Worm (Caenorhabditis elegans): Measurements from ENCODE around the gene tmem-17.

tmem-17 gene

ce11 chrIII:7069981-7070380 lies at the start of gene tmem-17:
Gene tmem-17 (plus strand): TSS chrIII:7070281.
- TF ChIP-seq nhr-11 (tag; optimal IDR thresholded peaks at IDR 0.05) (no peak), hmg-11 (tag; optimal IDR thresholded peaks at IDR 0.05) (no peak), jun-1 (tag; optimal IDR thresholded peaks at IDR 0.05) (no peak), ztf-4 (tag; optimal IDR thresholded peaks at IDR 0.05) (no peak), nhr-237 (tag; optimal IDR thresholded peaks at IDR 0.05) (no peak), skn-1 (tag; optimal IDR thresholded peaks at IDR 0.05) (no peak), lin-39 (tag; optimal IDR thresholded peaks at IDR 0.05) (no peak), egl-27 (tag; optimal IDR thresholded peaks at IDR 0.05) (no peak), nfya-1 (tag; optimal IDR thresholded peaks at IDR 0.05; ENCODE audit: insufficient read depth) (no peak), ceh-28 (tag; optimal IDR thresholded peaks at IDR 0.05) (no peak), ZK546.5 (tag; optimal IDR thresholded peaks at IDR 0.05) (no peak), elt-3 (tag; optimal IDR thresholded peaks at IDR 0.05) (no peak), elt-2 (tag; optimal IDR thresholded peaks at IDR 0.05) (no peak), fkh-2 (tag; optimal IDR thresholded peaks at IDR 0.05) (no peak)

ce11 chrIII:7020500-7020899 lies 49.6 kb upstream of the tmem-17 start, which contains the start of gene col-8:
Gene col-8 (minus strand): TSS chrIII:7020600.
- no peak for TF ChIP-seq nhr-237 (tag; optimal IDR thresholded peaks at IDR 0.05)
- TF ChIP-seq nhr-23 (tag; optimal IDR thresholded peaks at IDR 0.05): no peak
- TF ChIP-seq unc-62 (GFP tag; optimal IDR thresholded peaks at IDR 0.05): no peak
- no peak for TF ChIP-seq nfya-1 (tag; optimal IDR thresholded peaks at IDR 0.05; ENCODE audit: insufficient read depth)
- TF ChIP-seq ztf-11 (tag; optimal IDR thresholded peaks at IDR 0.05): no peak
- no peak for TF ChIP-seq nhr-25 (tag; optimal IDR thresholded peaks at IDR 0.05)
- no peak for TF ChIP-seq pqm-1 (tag; optimal IDR thresholded peaks at IDR 0.05)
- no peak for TF ChIP-seq nhr-28 (tag; optimal IDR thresholded peaks at IDR 0.05)
- TF ChIP-seq fkh-2 (tag; optimal IDR thresholded peaks at IDR 0.05): no peak
- TF ChIP-seq daf-12 (tag; optimal IDR thresholded peaks at IDR 0.05): no peak
- TF ChIP-seq lin-39 (tag; optimal IDR thresholded peaks at IDR 0.05): no peak
- no peak for TF ChIP-seq fos-1 (tag; optimal IDR thresholded peaks at IDR 0.05)
- no peak for TF ChIP-seq ceh-16 (tag; optimal IDR thresholded peaks at IDR 0.05)
- no peak for TF ChIP-seq nhr-77 (tag; optimal IDR thresholded peaks at IDR 0.05)
- TF ChIP-seq nhr-12 (tag; optimal IDR thresholded peaks at IDR 0.05): no peak
- TF ChIP-seq R02D3.7 (tag; optimal IDR thresholded peaks at IDR 0.05): no peak
- TF ChIP-seq tbx-2 (tag; optimal IDR thresholded peaks at IDR 0.05): no peak
- TF ChIP-seq unc-39 (tag; optimal IDR thresholded peaks at IDR 0.05): no peak
- TF ChIP-seq elt-3 (tag; optimal IDR thresholded peaks at IDR 0.05): no peak

ce11 chrIII:7021156-7021637 lies 48.9 kb upstream of the tmem-17 start, which contains the start of gene rfl-1:
Gene rfl-1 (plus strand): TSS chrIII:7021206.
- TF ChIP-seq egl-5 (tag; optimal IDR thresholded peaks at IDR 0.05): peak; percentile 66
- no peak for TF ChIP-seq ceh-16 (tag; optimal IDR thresholded peaks at IDR 0.05)
- TF ChIP-seq lin-15B (tag; optimal IDR thresholded peaks at IDR 0.05): peak; percentile 80
- TF ChIP-seq R02D3.7 (tag; optimal IDR thresholded peaks at IDR 0.05): peak; percentile 94
- no peak for TF ChIP-seq ceh-9 (tag; optimal IDR thresholded peaks at IDR 0.05)
- peak; percentile 12 for TF ChIP-seq elt-2 (tag; optimal IDR thresholded peaks at IDR 0.05)
- TF ChIP-seq pha-4 (tag; optimal IDR thresholded peaks at IDR 0.05): peak; percentile 78
- peak; percentile 68 for TF ChIP-seq nfya-1 (tag; optimal IDR thresholded peaks at IDR 0.05; ENCODE audit: insufficient read depth)
- TF ChIP-seq nhr-25 (tag; optimal IDR thresholded peaks at IDR 0.05): peak; percentile 23
- TF ChIP-seq lin-39 (tag; optimal IDR thresholded peaks at IDR 0.05): peak; percentile 81
- peak; percentile 28 for TF ChIP-seq hmg-11 (tag; optimal IDR thresholded peaks at IDR 0.05)
- TF ChIP-seq skn-1 (tag; optimal IDR thresholded peaks at IDR 0.05): peak; percentile 70
- TF ChIP-seq pqm-1 (tag; optimal IDR thresholded peaks at IDR 0.05): peak; percentile 32
- no peak for TF ChIP-seq fos-1 (tag; optimal IDR thresholded peaks at IDR 0.05)
- peak; percentile 44 for TF ChIP-seq ceh-28 (tag; optimal IDR thresholded peaks at IDR 0.05)

- TF ChIP-seq nhr-25 (tag; optimal IDR thresholded peaks at IDR 0.05): no peak
- TF ChIP-seq eor-1 (tag; optimal IDR thresholded peaks at IDR 0.05): no peak
- no peak for TF ChIP-seq jun-1 (tag; optimal IDR thresholded peaks at IDR 0.05)
- TF ChIP-seq ceh-9 (tag; optimal IDR thresholded peaks at IDR 0.05): no peak
- no peak for TF ChIP-seq lsy-12 (tag; optimal IDR thresholded peaks at IDR 0.05)
- no peak for TF ChIP-seq tbx-2 (tag; optimal IDR thresholded peaks at IDR 0.05)
- no peak for TF ChIP-seq ztf-4 (tag; optimal IDR thresholded peaks at IDR 0.05)
- TF ChIP-seq zag-1 (tag; optimal IDR thresholded peaks at IDR 0.05): no peak
- TF ChIP-seq nhr-76 (tag; optimal IDR thresholded peaks at IDR 0.05): no peak
- no peak for TF ChIP-seq sea-2 (GFP tag; optimal IDR thresholded peaks at IDR 0.05)
- TF ChIP-seq fkh-10 (GFP tag; optimal IDR thresholded peaks at IDR 0.05): no peak
- no peak for TF ChIP-seq nhr-43 (tag; optimal IDR thresholded peaks at IDR 0.05; ENCODE audit: poor library complexity, severe bottlenecking)
- TF ChIP-seq ceh-16 (tag; optimal IDR thresholded peaks at IDR 0.05): no peak
- no peak for TF ChIP-seq nhr-11 (tag; optimal IDR thresholded peaks at IDR 0.05)
- TF ChIP-seq lin-15B (tag; optimal IDR thresholded peaks at IDR 0.05): no peak
Measured at ce11 chrIII:7025839-7026238, 44.2 kb upstream of the tmem-17 start.

Data from whole organism, L3 larva.